Worm (Caenorhabditis elegans): ENCODE results near the gene C27C12.4.

The C27C12.4 gene

DNA sequence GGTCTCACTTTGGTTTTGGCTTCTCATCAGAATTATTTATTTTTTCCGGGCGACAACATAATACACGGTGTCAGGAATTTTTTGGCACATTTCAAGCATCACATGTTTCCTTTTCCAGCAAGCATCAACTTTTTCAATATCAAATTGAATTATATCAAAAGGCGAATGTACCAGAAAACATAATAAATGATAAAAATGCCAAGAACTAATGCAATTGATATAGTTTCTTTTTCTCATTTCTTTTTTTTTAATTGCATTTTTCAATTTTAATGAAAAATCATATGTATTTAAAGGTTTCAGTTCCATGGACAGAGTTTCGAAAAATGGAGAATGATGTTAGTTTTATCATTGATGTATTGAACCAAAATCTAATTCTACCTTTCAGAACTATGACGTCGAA is 22.4 kb upstream of the C27C12.4 start, which contains the start of gene dpf-2:
dpf-2 (plus strand) TSS at position 301 of the 400 bp plus-strand sequence.
- no peak for TF ChIP-seq ceh-83 (GFP tag; optimal IDR thresholded peaks at IDR 0.05)
- no peak for TF ChIP-seq M03D4.4 (tag; optimal IDR thresholded peaks at IDR 0.05)
- no peak for TF ChIP-seq ces-1 (GFP tag; optimal IDR thresholded peaks at IDR 0.05)
- TF ChIP-seq blmp-1 (tag; optimal IDR thresholded peaks at IDR 0.05): no peak
- no peak for TF ChIP-seq mep-1 (tag; optimal IDR thresholded peaks at IDR 0.05)

DNA sequence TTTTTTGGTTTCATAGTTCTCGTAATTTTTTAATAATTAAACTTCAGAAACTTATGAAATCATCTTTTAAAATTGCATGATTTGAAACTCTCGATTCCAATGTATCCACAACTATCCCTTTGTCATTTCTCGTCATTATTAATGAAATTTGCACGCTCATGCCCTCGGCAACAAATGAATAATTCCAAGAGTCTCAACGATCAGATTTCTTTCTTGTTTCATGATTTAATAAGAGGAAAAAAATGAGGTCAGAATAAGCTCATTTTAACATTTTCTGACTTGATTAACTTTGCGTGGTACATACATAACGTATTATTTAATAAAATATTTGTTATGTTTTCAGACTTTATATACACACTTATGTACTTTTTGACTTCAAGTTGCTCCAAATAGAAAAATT is 15.5 kb upstream of the C27C12.4 start:
- TF ChIP-seq ces-1 (GFP tag; optimal IDR thresholded peaks at IDR 0.05) (peak; percentile 79), ham-2 (GFP tag; optimal IDR thresholded peaks at IDR 0.05) (no peak)

DNA sequence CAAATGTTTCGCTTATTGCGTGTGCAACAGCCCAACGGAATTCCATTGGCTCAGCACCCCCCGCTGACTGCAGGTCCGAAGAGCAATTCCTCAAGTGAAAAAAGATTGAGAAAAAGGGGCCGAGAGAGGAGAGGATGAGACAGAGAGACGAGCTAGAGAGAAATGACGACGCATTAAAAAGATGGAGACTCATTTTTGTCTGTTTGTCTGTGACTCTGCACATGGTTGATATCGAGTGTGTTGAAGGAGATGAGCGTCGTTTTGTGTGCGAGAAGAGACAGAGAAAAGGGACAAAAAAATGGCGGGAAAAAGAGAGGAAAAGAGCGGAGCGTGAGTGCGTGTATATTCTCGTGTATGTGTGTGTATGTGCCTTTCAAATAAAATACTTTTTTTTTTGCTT is 12.9 kb upstream of the C27C12.4 start:
- TF ChIP-seq lin-32 (GFP tag; optimal IDR thresholded peaks at IDR 0.05) (no peak), unc-62 (GFP tag; optimal IDR thresholded peaks at IDR 0.05) (peak; percentile 91), nhr-2 (tag; optimal IDR thresholded peaks at IDR 0.05) (no peak), sem-2 (GFP tag; optimal IDR thresholded peaks at IDR 0.05) (no peak), M03D4.4 (tag; optimal IDR thresholded peaks at IDR 0.05) (no peak), ceh-39 (tag; optimal IDR thresholded peaks at IDR 0.05) (peak; percentile 88), nhr-237 (tag; optimal IDR thresholded peaks at IDR 0.05) (peak; percentile 86), cnd-1 (tag; optimal IDR thresholded peaks at IDR 0.05) (peak; percentile 30), mls-2 (tag; optimal IDR thresholded peaks at IDR 0.05) (no peak), mab-5 (tag; optimal IDR thresholded peaks at IDR 0.05) (peak; percentile 66), elt-1 (tag; optimal IDR thresholded peaks at IDR 0.05; ENCODE audit: borderline replicate concordance, insufficient read depth) (no peak), mep-1 (tag; optimal IDR thresholded peaks at IDR 0.05) (peak; percentile 91), flh-1 (GFP tag; optimal IDR thresholded peaks at IDR 0.05) (no peak), hlh-1 (tag; optimal IDR thresholded peaks at IDR 0.05) (peak; percentile 61), unc-120 (tag; optimal IDR thresholded peaks at IDR 0.05; ENCODE audit: poor library complexity, severe bottlenecking) (peak; percentile 78), nhr-12 (tag; optimal IDR thresholded peaks at IDR 0.05) (no peak), zip-8 (tag; optimal IDR thresholded peaks at IDR 0.05) (no peak), ztf-11 (tag; optimal IDR thresholded peaks at IDR 0.05) (no peak), sptf-1 (tag; optimal IDR thresholded peaks at IDR 0.05) (no peak), ceh-83 (GFP tag; optimal IDR thresholded peaks at IDR 0.05) (no peak), ces-1 (GFP tag; optimal IDR thresholded peaks at IDR 0.05) (peak; percentile 90), ceh-43 (GFP tag; optimal IDR thresholded peaks at IDR 0.05) (no peak), tbx-8 (GFP tag; optimal IDR thresholded peaks at IDR 0.05) (no peak), lsy-2 (tag; optimal IDR thresholded peaks at IDR 0.05) (peak; percentile 59), ham-2 (GFP tag; optimal IDR thresholded peaks at IDR 0.05) (no peak), bed-3 (GFP tag; optimal IDR thresholded peaks at IDR 0.05) (no peak), blmp-1 (tag; optimal IDR thresholded peaks at IDR 0.05) (no peak), snpc-4 (tag; optimal IDR thresholded peaks at IDR 0.05) (no peak), unc-39 (tag; optimal IDR thresholded peaks at IDR 0.05) (no peak), drap-1 (GFP tag; optimal IDR thresholded peaks at IDR 0.05) (peak; percentile 16), nhr-28 (tag; optimal IDR thresholded peaks at IDR 0.05) (no peak), nhr-76 (tag; optimal IDR thresholded peaks at IDR 0.05) (no peak), pha-4 (tag; optimal IDR thresholded peaks at IDR 0.05) (peak; percentile 86), elt-3 (tag; optimal IDR thresholded peaks at IDR 0.05) (no peak), lin-13 (tag; optimal IDR thresholded peaks at IDR 0.05) (no peak)

DNA sequence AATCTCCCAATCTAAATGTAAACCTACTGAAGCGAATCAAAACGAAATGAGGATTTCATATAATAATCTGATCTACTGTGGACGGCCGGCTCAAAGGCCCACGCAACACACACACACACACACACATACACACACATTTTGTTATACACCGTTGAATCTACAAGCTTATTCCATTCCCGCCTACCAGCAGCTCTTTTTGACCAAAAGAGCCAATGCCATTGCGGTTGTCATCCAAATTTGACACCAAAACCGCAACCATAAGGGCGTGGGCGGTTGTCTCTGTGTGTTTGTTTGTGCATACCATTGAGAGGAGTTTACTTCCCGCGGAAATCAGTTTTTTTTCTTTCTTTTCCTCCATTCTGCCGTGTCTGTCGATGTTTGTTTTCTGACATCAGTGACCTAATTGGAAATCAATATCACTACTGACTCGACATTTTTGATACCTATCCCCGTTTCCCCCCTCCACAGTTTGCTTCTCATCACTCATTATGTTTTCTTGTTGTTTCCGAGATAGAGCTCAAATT is 11.0 kb upstream of the C27C12.4 start:
- TF ChIP-seq ces-1 (GFP tag; optimal IDR thresholded peaks at IDR 0.05) (no peak), mab-5 (tag; optimal IDR thresholded peaks at IDR 0.05) (no peak), nhr-76 (tag; optimal IDR thresholded peaks at IDR 0.05) (no peak), nhr-2 (tag; optimal IDR thresholded peaks at IDR 0.05) (no peak), ceh-43 (GFP tag; optimal IDR thresholded peaks at IDR 0.05) (no peak), ham-2 (GFP tag; optimal IDR thresholded peaks at IDR 0.05) (no peak), pha-4 (tag; optimal IDR thresholded peaks at IDR 0.05) (no peak), hlh-1 (tag; optimal IDR thresholded peaks at IDR 0.05) (no peak), ceh-83 (GFP tag; optimal IDR thresholded peaks at IDR 0.05) (no peak), lsy-2 (tag; optimal IDR thresholded peaks at IDR 0.05) (no peak), nhr-28 (tag; optimal IDR thresholded peaks at IDR 0.05) (no peak), ceh-39 (tag; optimal IDR thresholded peaks at IDR 0.05) (no peak), cnd-1 (tag; optimal IDR thresholded peaks at IDR 0.05) (no peak), zip-8 (tag; optimal IDR thresholded peaks at IDR 0.05) (no peak), ztf-11 (tag; optimal IDR thresholded peaks at IDR 0.05) (no peak), M03D4.4 (tag; optimal IDR thresholded peaks at IDR 0.05) (no peak), tbx-8 (GFP tag; optimal IDR thresholded peaks at IDR 0.05) (no peak)
